Worm (Caenorhabditis elegans) whole organism, L4 larva: ENCODE results near the gene srw-85.

ENCODE experiments used
- F10B5.3 ChIP-seq: sonication (generic microtip); optimal IDR thresholded peaks from 2 replicates; lab custom pipeline; 2016; ENCODE audit warnings: mild to moderate bottlenecking, missing genetic modification characterization, missing compliant biosample characterization
- F26F4.8 ChIP-seq: fragments of 200-800 bp; sonication (Bioruptor generic); conservative IDR thresholded peaks from 2 replicates; pipeline ENCODE4 v1.3.6; 2022; ENCODE audit warnings: missing genetic modification characterization, missing compliant biosample characterization
- R02D3.7 ChIP-seq: fragments of 150-350 bp; sonication (generic microtip); optimal IDR thresholded peaks from 3 replicates; lab custom pipeline; 2014; ENCODE audit warnings: missing biosample characterization, missing genetic modification characterization
- T20F7.1 ChIP-seq: fragments of 200-800 bp; sonication (Bioruptor generic); optimal IDR thresholded peaks from 2 replicates; lab custom pipeline; 2018; ENCODE audit warnings: mild to moderate bottlenecking, missing genetic modification characterization, missing compliant biosample characterization
- Y5F2A.4 ChIP-seq: fragments of 200-800 bp; sonication (Bioruptor generic); optimal IDR thresholded peaks from 2 replicates; lab custom pipeline; 2018; ENCODE audit warnings: mild to moderate bottlenecking, missing genetic modification characterization, missing compliant biosample characterization
- ZK337.2 ChIP-seq: fragments of 200-800 bp; sonication (Bioruptor generic); IDR thresholded peaks from 2 replicates; pipeline ENCODE4 v1.3.6; 2022; ENCODE audit warnings: missing genetic modification reagents, missing genetic modification characterization, missing compliant biosample characterization
- ZK546.5 ChIP-seq, 2 experiments: sonication (generic microtip); optimal IDR thresholded peaks; 2 replicates each; lab custom pipeline; 2017; ENCODE audit warnings: missing biosample characterization in 2 of 2, missing genetic modification characterization in 2 of 2
- ceh-62 ChIP-seq: sonication (generic microtip); optimal IDR thresholded peaks from 2 replicates; lab custom pipeline; 2017; ENCODE audit warnings: missing biosample characterization, missing genetic modification characterization
- daf-16 ChIP-seq, 3 experiments: sonication (generic microtip); optimal IDR thresholded peaks; 2 replicates each; lab custom pipeline; 2016 to 2017; ENCODE audit warnings: missing genetic modification characterization in 3 of 3, missing genetic modification reagents in 3 of 3, mild to moderate bottlenecking in 2 of 3, missing compliant biosample characterization in 2 of 3, missing biosample characterization in 1 of 3, moderate library complexity in 1 of 3
- daf-19 ChIP-seq: fragments of 200-800 bp; sonication (Bioruptor generic); conservative IDR thresholded peaks from 2 replicates; pipeline ENCODE4 v1.3.6; 2022; ENCODE audit warnings: missing genetic modification characterization, missing compliant biosample characterization
- dmd-8 ChIP-seq: fragments of 200-800 bp; sonication (Bioruptor generic); IDR thresholded peaks from 2 replicates; pipeline ENCODE4 v1.3.6; 2022; ENCODE audit warnings: missing genetic modification characterization, missing compliant biosample characterization
- dmd-9 ChIP-seq: fragments of 200-800 bp; sonication (Bioruptor generic); IDR thresholded peaks from 2 replicates; pipeline ENCODE4 v1.3.6; 2022; ENCODE audit warnings: missing genetic modification reagents, missing genetic modification characterization, missing compliant biosample characterization
- egl-43 ChIP-seq: fragments of 200-800 bp; sonication (Bioruptor generic); IDR thresholded peaks from 2 replicates; pipeline ENCODE4 v1.3.6; 2022; ENCODE audit warnings: missing genetic modification reagents, missing genetic modification characterization, missing compliant biosample characterization
- fkh-10 ChIP-seq: fragments of 150-350 bp; optimal IDR thresholded peaks from 2 replicates; lab custom pipeline; 2014; ENCODE audit warnings: missing biosample characterization, missing genetic modification reagents, missing genetic modification characterization
- fos-1 ChIP-seq: fragments of 150-350 bp; optimal IDR thresholded peaks from 2 replicates; lab custom pipeline; 2014; ENCODE audit warnings: missing biosample characterization, missing genetic modification characterization
- hlh-11 ChIP-seq: fragments of 200-800 bp; sonication (Bioruptor generic); optimal IDR thresholded peaks from 2 replicates; lab custom pipeline; 2018; ENCODE audit warnings: mild to moderate bottlenecking, missing genetic modification characterization, missing compliant biosample characterization
- jun-1 ChIP-seq: fragments of 150-350 bp; optimal IDR thresholded peaks from 2 replicates; lab custom pipeline; 2014; ENCODE audit warnings: missing biosample characterization, missing genetic modification reagents, missing genetic modification characterization
- lin-13 ChIP-seq: fragments of 150-350 bp; optimal IDR thresholded peaks from 2 replicates; lab custom pipeline; 2014; ENCODE audit warnings: missing biosample characterization, missing genetic modification reagents, missing genetic modification characterization
- lir-3 ChIP-seq: sonication (generic microtip); optimal IDR thresholded peaks from 2 replicates; lab custom pipeline; 2016; ENCODE audit warnings: mild to moderate bottlenecking, missing genetic modification characterization, missing compliant biosample characterization
- mes-2 ChIP-seq: sonication (generic microtip); optimal IDR thresholded peaks from 2 replicates; lab custom pipeline; 2016; ENCODE audit warnings: missing genotype, mild to moderate bottlenecking, missing genetic modification characterization, missing compliant biosample characterization; ENCODE audit not compliant: poor library complexity, severe bottlenecking
- mxl-2 ChIP-seq: fragments of 200-800 bp; sonication (Bioruptor generic); conservative IDR thresholded peaks from 2 replicates; pipeline ENCODE4 v1.3.6; 2022; ENCODE audit warnings: missing genetic modification reagents, missing genetic modification characterization, missing compliant biosample characterization
- mxl-3 ChIP-seq: fragments of 200-800 bp; sonication (Bioruptor generic); optimal IDR thresholded peaks from 2 replicates; lab custom pipeline; 2018; ENCODE audit warnings: mild to moderate bottlenecking, missing genetic modification characterization, missing compliant biosample characterization
- nhr-11 ChIP-seq: fragments of 150-350 bp; optimal IDR thresholded peaks from 2 replicates; lab custom pipeline; 2014; ENCODE audit warnings: missing biosample characterization, missing genetic modification characterization
- nhr-237 ChIP-seq: sonication (generic microtip); optimal IDR thresholded peaks from 2 replicates; lab custom pipeline; 2017; ENCODE audit warnings: missing biosample characterization, missing genetic modification characterization
- nhr-28 ChIP-seq: fragments of 150-350 bp; optimal IDR thresholded peaks from 2 replicates; lab custom pipeline; 2014; ENCODE audit warnings: missing biosample characterization, missing genetic modification characterization
- nhr-6 ChIP-seq: fragments of 150-350 bp; optimal IDR thresholded peaks from 2 replicates; lab custom pipeline; 2014; ENCODE audit warnings: missing biosample characterization, missing genetic modification characterization
- nhr-76 ChIP-seq: fragments of 150-350 bp; optimal IDR thresholded peaks from 2 replicates; lab custom pipeline; 2014; ENCODE audit warnings: missing biosample characterization, missing genetic modification characterization
- pha-4 ChIP-seq, 2 experiments: fragments of 150-350 bp in 1 of 2; fragments of 200-800 bp in 1 of 2; sonication (Bioruptor generic) in 1 of 2; IDR thresholded peaks in 1 of 2; optimal IDR thresholded peaks in 1 of 2; 2 replicates each; pipeline versions ENCODE4 v1.3.6 to Lab custom; 2014 to 2022; ENCODE audit warnings: missing genetic modification characterization in 2 of 2, missing genetic modification reagents in 2 of 2, missing biosample characterization in 1 of 2, missing compliant biosample characterization in 1 of 2
- php-3 ChIP-seq: fragments of 200-800 bp; sonication (Bioruptor generic); IDR thresholded peaks from 2 replicates; pipeline ENCODE4 v1.3.6; 2022; ENCODE audit warnings: missing genetic modification reagents, missing genetic modification characterization, missing compliant biosample characterization
- pqm-1 ChIP-seq: sonication (generic microtip); optimal IDR thresholded peaks from 2 replicates; lab custom pipeline; 2017; ENCODE audit warnings: missing biosample characterization, missing genetic modification characterization
- sdz-12 ChIP-seq: fragments of 200-800 bp; sonication (Bioruptor generic); optimal IDR thresholded peaks from 2 replicates; lab custom pipeline; 2018; ENCODE audit warnings: mild to moderate bottlenecking, missing genetic modification characterization, missing compliant biosample characterization
- set-16 ChIP-seq: fragments of 200-800 bp; sonication (Bioruptor generic); IDR thresholded peaks from 2 replicates; pipeline ENCODE4 v1.3.6; 2022; ENCODE audit warnings: missing genetic modification reagents, missing genetic modification characterization, missing compliant biosample characterization
- skn-1 ChIP-seq: fragments of 150-350 bp; optimal IDR thresholded peaks from 2 replicates; lab custom pipeline; 2014; ENCODE audit warnings: missing biosample characterization, missing genetic modification characterization
- spr-1 ChIP-seq: sonication (generic microtip); optimal IDR thresholded peaks from 2 replicates; lab custom pipeline; 2016; ENCODE audit warnings: mild to moderate bottlenecking, missing genetic modification characterization, missing compliant biosample characterization
- tag-97 ChIP-seq: fragments of 200-800 bp; sonication (Bioruptor generic); IDR thresholded peaks from 2 replicates; pipeline ENCODE4 v1.3.6; 2022; ENCODE audit warnings: missing genetic modification characterization, missing compliant biosample characterization
- zfp-3 ChIP-seq: fragments of 200-800 bp; sonication (Bioruptor generic); conservative IDR thresholded peaks from 2 replicates; pipeline ENCODE4 v1.3.6; 2022; ENCODE audit warnings: missing genetic modification reagents, missing genetic modification characterization, missing compliant biosample characterization
- ztf-11 ChIP-seq: fragments of 150-350 bp; optimal IDR thresholded peaks from 2 replicates; lab custom pipeline; 2014; ENCODE audit warnings: missing biosample characterization, missing genetic modification characterization

Gene srw-85

DNA sequence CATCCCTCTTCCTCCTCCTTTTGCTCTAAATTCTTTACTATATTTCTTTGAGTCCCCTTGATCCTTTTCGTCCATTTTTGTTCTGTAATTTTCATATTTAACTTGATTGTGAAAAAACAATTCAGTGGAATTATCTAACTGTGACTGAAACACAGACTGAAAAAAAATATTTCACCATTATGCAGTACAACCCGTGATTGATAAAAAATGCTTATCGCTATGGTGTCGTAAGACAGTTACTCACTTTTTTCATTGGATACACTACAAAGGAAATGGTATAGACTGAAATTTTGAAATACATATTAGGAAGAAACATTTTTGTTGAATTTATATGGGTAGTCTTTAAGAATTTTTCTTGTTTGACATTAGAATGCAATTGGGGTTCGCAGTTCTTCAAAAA lies 36.6 kb upstream of the srw-85 start, which contains the start of gene Y43F8B.23 (continued):
- TF ChIP-seq ZK546.5 (tag; optimal IDR thresholded peaks at IDR 0.05; lab: Kevin White, UChicago) (no peak), nhr-11 (tag; lab: Kevin White, UChicago) (no peak), mxl-2 (no peak), pha-4 (GFP tag; IDR thresholded peaks at IDR 0.05; lab: Robert Waterston, UW) (no peak), pha-4 (tag; optimal IDR thresholded peaks at IDR 0.05; lab: Kevin White, UChicago) (no peak), tag-97 (GFP tag; lab: Robert Waterston, UW) (no peak), F10B5.3 (tag; lab: Kevin White, UChicago) (no peak), Y5F2A.4 (no peak), php-3 (GFP tag; lab: Robert Waterston, UW) (no peak), pqm-1 (tag; lab: Kevin White, UChicago) (peak; percentile 92), hlh-11 (tag; lab: Kevin White, UChicago) (peak; percentile 24), F26F4.8 (GFP tag; lab: Robert Waterston, UW) (no peak), skn-1 (no peak), nhr-237 (no peak), egl-43 (no peak), dmd-8 (no peak), fkh-10 (GFP tag; lab: Kevin White, UChicago) (no peak), ztf-11 (tag; lab: Kevin White, UChicago) (no peak), ceh-62 (no peak), nhr-28 (tag; lab: Kevin White, UChicago) (peak; percentile 91), daf-19 (GFP tag; lab: Robert Waterston, UW) (no peak), mes-2 (tag; lab: Kevin White, UChicago) (no peak), T20F7.1 (GFP tag; lab: Kevin White, UChicago) (peak; percentile 11), ZK337.2 (no peak)

ce11 chrV:19462612-19463011 lies 31.7 kb upstream of the srw-85 start, which contains the start of gene Y43F8B.25:
Y43F8B.25 (plus strand) TSS chrV:19462912.
- TF ChIP-seq daf-16 (GFP tag; optimal IDR thresholded peaks at IDR 0.05; lab: Kevin White, UChicago) = no peak
- TF ChIP-seq daf-16 (tag; optimal IDR thresholded peaks at IDR 0.05; lab: Kevin White, UChicago) = peak; percentile 2
- no peak for TF ChIP-seq jun-1 (tag; lab: Kevin White, UChicago)
- TF ChIP-seq lir-3 (tag; lab: Kevin White, UChicago) = no peak
- no peak for TF ChIP-seq nhr-76 (tag; lab: Kevin White, UChicago)
- TF ChIP-seq, all 104 proteins: peak for 1

DNA sequence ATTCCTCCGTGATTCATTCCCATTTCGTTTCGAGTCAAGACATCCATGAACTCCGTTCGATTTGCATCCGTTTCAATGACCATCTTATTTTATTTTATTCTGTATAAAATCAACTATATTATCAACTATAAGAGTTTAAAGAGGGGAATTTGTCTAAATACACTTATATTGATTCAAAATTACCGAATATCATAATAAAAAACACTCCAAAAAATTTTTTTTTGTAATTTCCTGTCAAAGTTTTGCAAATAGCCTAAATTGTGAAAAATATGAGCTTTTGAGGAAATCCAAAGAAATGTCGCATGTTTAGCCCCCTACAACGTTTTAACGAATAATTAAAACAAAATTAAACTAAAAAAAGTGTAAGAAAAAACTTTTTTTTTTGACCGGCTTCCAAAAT lies 31.1 kb upstream of the srw-85 start, which contains the start of gene Y43F8B.15:
Y43F8B.15 (minus strand) TSS at position 101 of the 400 bp plus-strand sequence.
- no peak for TF ChIP-seq R02D3.7 (tag; lab: Kevin White, UChicago)
- TF ChIP-seq fos-1 (tag; lab: Kevin White, UChicago) = no peak
- no peak for TF ChIP-seq zfp-3 (GFP tag; lab: Robert Waterston, UW)
- no peak for TF ChIP-seq set-16
- TF ChIP-seq lir-3 (tag; lab: Kevin White, UChicago) = no peak
- TF ChIP-seq php-3 (GFP tag; lab: Robert Waterston, UW) = no peak
- TF ChIP-seq mxl-3 (GFP tag; lab: Kevin White, UChicago) = no peak
- no peak for TF ChIP-seq lin-13
- TF ChIP-seq spr-1 (tag; lab: Kevin White, UChicago) = no peak
- no peak for TF ChIP-seq nhr-6 (tag; lab: Kevin White, UChicago)
- no peak for TF ChIP-seq daf-16 (GFP tag; optimal IDR thresholded peaks at IDR 0.05; lab: Kevin White, UChicago)
- TF ChIP-seq daf-16 (tag; optimal IDR thresholded peaks at IDR 0.05; lab: Kevin White, UChicago) = no peak
- TF ChIP-seq sdz-12 = no peak
- TF ChIP-seq dmd-9 (GFP tag; lab: Robert Waterston, UW) = no peak
- TF ChIP-seq, all 104 proteins: peak for 0
